Fruit fly (Drosophila melanogaster): ENCODE measurements around the gene Trs33.

dm6 chr3R:15366839-15367238 is 16.0 kb upstream of the Trs33 start:
- TF ChIP-seq Hr39 (GFP tag; optimal IDR thresholded peaks at IDR 0.05) (no peak), CG6808 (GFP tag; optimal IDR thresholded peaks at IDR 0.05) (no peak), CG6854 (GFP tag; optimal IDR thresholded peaks at IDR 0.05) (no peak), Ets96B (tag; optimal IDR thresholded peaks at IDR 0.05) (peak; percentile 57), Ets21C (GFP tag; optimal IDR thresholded peaks at IDR 0.05) (no peak), CG11902 (GFP tag; optimal IDR thresholded peaks at IDR 0.05) (no peak), CG11294 (GFP tag; IDR thresholded peaks at IDR 0.05) (no peak), CG6792 (GFP tag; optimal IDR thresholded peaks at IDR 0.05) (peak; percentile 50), Hr4 (GFP tag; optimal IDR thresholded peaks at IDR 0.05) (no peak), fd85E (GFP tag; optimal IDR thresholded peaks at IDR 0.05) (no peak), achi (GFP tag; optimal IDR thresholded peaks at IDR 0.05) (no peak), Lpt (GFP tag; optimal IDR thresholded peaks at IDR 0.05) (no peak)

Data from whole organism, prepupa.